Fruit fly (Drosophila melanogaster) whole organism, embryonic: ENCODE data around the gene CG4461.

Experiments
- CG10565 ChIP-seq: fragments of 200-800 bp; sonication (Bioruptor generic); optimal IDR thresholded peaks from 3 replicates; lab custom pipeline; 2016; ENCODE audit warnings: missing biosample characterization, mild to moderate bottlenecking, missing genetic modification characterization
- CG11560 ChIP-seq: fragments of 200-800 bp; sonication (Bioruptor generic); IDR thresholded peaks from 3 replicates; pipeline ENCODE4 v1.3.6; 2022; ENCODE audit warnings: missing biosample characterization, missing genetic modification characterization
- CG12219 ChIP-seq: fragments of 200-800 bp; sonication (Bioruptor generic); optimal IDR thresholded peaks from 3 replicates; lab custom pipeline; 2018; ENCODE audit warnings: missing biosample characterization, mild to moderate bottlenecking, missing genetic modification characterization
- CG13894 ChIP-seq: fragments of 200-800 bp; sonication (Bioruptor generic); optimal IDR thresholded peaks from 3 replicates; lab custom pipeline; 2018; ENCODE audit warnings: missing biosample characterization, mild to moderate bottlenecking, missing genetic modification characterization, moderate library complexity
- CG15479 ChIP-seq: fragments of 200-800 bp; sonication (Bioruptor generic); optimal IDR thresholded peaks from 3 replicates; lab custom pipeline; 2019; ENCODE audit warnings: missing biosample characterization, mild to moderate bottlenecking, missing genetic modification characterization, moderate library complexity
- CG17802 ChIP-seq: fragments of 200-800 bp; sonication (Bioruptor generic); optimal IDR thresholded peaks from 2 replicates; lab custom pipeline; 2018; ENCODE audit warnings: missing biosample characterization, mild to moderate bottlenecking, missing genetic modification characterization, moderate library complexity
- CG3065 ChIP-seq: fragments of 200-800 bp; sonication (Bioruptor generic); optimal IDR thresholded peaks from 2 replicates; lab custom pipeline; 2016; ENCODE audit warnings: missing biosample characterization, missing genetic modification characterization
- CG3995 ChIP-seq: fragments of 200-800 bp; sonication (Bioruptor generic); optimal IDR thresholded peaks from 3 replicates; lab custom pipeline; 2016; ENCODE audit warnings: missing biosample characterization, missing genetic modification characterization
- CG4282 ChIP-seq: fragments of 200-800 bp; sonication (Bioruptor generic); optimal IDR thresholded peaks from 2 replicates; lab custom pipeline; 2016; ENCODE audit warnings: missing biosample characterization, missing genetic modification characterization
- CG6254 ChIP-seq: fragments of 200-800 bp; sonication (Bioruptor generic); optimal IDR thresholded peaks from 3 replicates; lab custom pipeline; 2017; ENCODE audit warnings: mild to moderate bottlenecking, missing biosample characterization, missing genetic modification reagents, missing genetic modification characterization
- CG6689 ChIP-seq: fragments of 200-800 bp; sonication (Bioruptor generic); IDR thresholded peaks from 2 replicates; pipeline ENCODE4 v1.3.6; 2022; ENCODE audit warnings: missing biosample characterization, missing genetic modification characterization
- CG8924 ChIP-seq: fragments of 200-800 bp; optimal IDR thresholded peaks from 3 replicates; lab custom pipeline; 2019; ENCODE audit warnings: missing biosample characterization, mild to moderate bottlenecking, missing genetic modification characterization, moderate library complexity
- Dbx ChIP-seq: fragments of 200-800 bp; sonication (Bioruptor generic); IDR thresholded peaks from 3 replicates; pipeline ENCODE4 v1.3.6; 2022; ENCODE audit warnings: missing biosample characterization, missing genetic modification characterization
- Dfd ChIP-seq, 2 experiments: fragments of >200 bp; optimal IDR thresholded peaks; 2 replicates each; lab custom pipeline; 2017; ENCODE audit warnings: missing biosample characterization in 2 of 2, missing genetic modification characterization in 2 of 2
- Fer2 ChIP-seq: fragments of 200-800 bp; sonication (Bioruptor generic); optimal IDR thresholded peaks from 2 replicates; lab custom pipeline; 2018; ENCODE audit warnings: missing biosample characterization, mild to moderate bottlenecking, missing genetic modification characterization, moderate library complexity
- Fer3 ChIP-seq: fragments of 200-800 bp; sonication (Bioruptor generic); optimal IDR thresholded peaks from 2 replicates; lab custom pipeline; 2018; ENCODE audit warnings: missing biosample characterization, mild to moderate bottlenecking, missing genetic modification characterization, moderate library complexity
- HLH4C ChIP-seq: fragments of 200-800 bp; sonication (Bioruptor generic); IDR thresholded peaks from 3 replicates; pipeline ENCODE4 v1.3.6; 2022; ENCODE audit warnings: missing biosample characterization, missing genetic modification characterization; ENCODE audit not compliant: partially characterized antibody
- Lhr ChIP-seq: fragments of 200-800 bp; sonication (Bioruptor generic); optimal IDR thresholded peaks from 3 replicates; lab custom pipeline; 2017; ENCODE audit warnings: mild to moderate bottlenecking, missing biosample characterization, missing genetic modification reagents, missing genetic modification characterization
- Med ChIP-seq: fragments of 200-800 bp; sonication (Bioruptor generic); peaks from one replicate; lab custom pipeline; 2016; ENCODE audit warnings: missing biosample characterization, missing genetic modification characterization, mild to moderate bottlenecking, inconsistent platforms, moderate library complexity
- Pdp1 ChIP-seq, 2 experiments: fragments of 200-800 bp; sonication (Bioruptor generic); optimal IDR thresholded peaks; 3 replicates each; lab custom pipeline; 2016; ENCODE audit warnings: missing biosample characterization in 2 of 2, missing genetic modification characterization in 2 of 2, mild to moderate bottlenecking in 1 of 2, moderate library complexity in 1 of 2
- Usf ChIP-seq: fragments of 200-800 bp; sonication (Bioruptor generic); optimal IDR thresholded peaks from 2 replicates; lab custom pipeline; 2017; ENCODE audit warnings: missing genotype, missing biosample characterization, missing genetic modification characterization
- Vsx1 ChIP-seq: fragments of 200-800 bp; sonication (Bioruptor generic); optimal IDR thresholded peaks from 2 replicates; lab custom pipeline; 2017; ENCODE audit warnings: missing biosample characterization, mild to moderate bottlenecking, missing genetic modification characterization, missing genetic modification reagents
- amos ChIP-seq: fragments of 200-800 bp; sonication (Bioruptor generic); IDR thresholded peaks from 2 replicates; pipeline ENCODE4 v1.3.6; 2022; ENCODE audit warnings: missing biosample characterization, missing genetic modification characterization; ENCODE audit not compliant: partially characterized antibody
- aop ChIP-seq: fragments of 200-800 bp; sonication (Bioruptor generic); IDR thresholded peaks from 2 replicates; pipeline ENCODE4 v1.3.6; 2022; ENCODE audit warnings: missing biosample characterization, missing genetic modification characterization
- bowl ChIP-seq: fragments of 200-800 bp; sonication (Bioruptor generic); IDR thresholded peaks from 2 replicates; pipeline ENCODE4 v1.3.6; 2022; ENCODE audit warnings: missing biosample characterization, missing genetic modification characterization
- danr ChIP-seq: fragments of 200-800 bp; sonication (Bioruptor generic); IDR thresholded peaks from 2 replicates; pipeline ENCODE4 v1.3.6; 2022; ENCODE audit warnings: missing biosample characterization, missing genetic modification characterization
- emc ChIP-seq: fragments of 200-800 bp; sonication (Bioruptor generic); optimal IDR thresholded peaks from 2 replicates; lab custom pipeline; 2016; ENCODE audit warnings: missing biosample characterization, missing genetic modification characterization
- en ChIP-seq: fragments of 200-800 bp; sonication (Bioruptor generic); optimal IDR thresholded peaks from 2 replicates; lab custom pipeline; 2016; ENCODE audit warnings: missing biosample characterization, missing genetic modification characterization
- fd64A ChIP-seq: fragments of 200-800 bp; sonication (Bioruptor generic); optimal IDR thresholded peaks from 3 replicates; lab custom pipeline; 2018; ENCODE audit warnings: missing biosample characterization, mild to moderate bottlenecking, missing genetic modification characterization
- jigr1 ChIP-seq: fragments of 200-800 bp; sonication (Bioruptor generic); IDR thresholded peaks from 3 replicates; pipeline ENCODE4 v1.3.6; 2022; ENCODE audit warnings: missing biosample characterization, missing genetic modification characterization
- ken ChIP-seq: fragments of 200-800 bp; sonication (Bioruptor generic); IDR thresholded peaks from 3 replicates; pipeline ENCODE4 v1.3.6; 2022; ENCODE audit warnings: missing biosample characterization, missing genetic modification characterization
- lab ChIP-seq: fragments of 200-800 bp; sonication (Bioruptor generic); optimal IDR thresholded peaks from 3 replicates; lab custom pipeline; 2017; ENCODE audit warnings: missing biosample characterization, missing genetic modification characterization, mild to moderate bottlenecking, moderate library complexity, missing genetic modification reagents
- onecut ChIP-seq: fragments of 200-800 bp; sonication (Bioruptor generic); IDR thresholded peaks from 2 replicates; pipeline ENCODE4 v1.3.6; 2022; ENCODE audit warnings: missing biosample characterization, missing genetic modification characterization
- phol ChIP-seq: fragments of 200-800 bp; sonication (Bioruptor generic); optimal IDR thresholded peaks from 3 replicates; lab custom pipeline; 2018; ENCODE audit warnings: missing biosample characterization, mild to moderate bottlenecking, missing genetic modification characterization, moderate library complexity
- pum ChIP-seq: fragments of 200-800 bp; sonication (Bioruptor generic); optimal IDR thresholded peaks from 2 replicates; lab custom pipeline; 2016; ENCODE audit warnings: missing biosample characterization, missing genetic modification characterization
- seq ChIP-seq: fragments of 200-800 bp; sonication (Bioruptor generic); IDR thresholded peaks from 2 replicates; pipeline ENCODE4 v1.3.6; 2022; ENCODE audit warnings: missing biosample characterization, missing genetic modification characterization
- sim ChIP-seq: fragments of 200-800 bp; sonication (Bioruptor generic); IDR thresholded peaks from 2 replicates; pipeline ENCODE4 v1.3.6; 2022; ENCODE audit warnings: missing biosample characterization, missing genetic modification characterization
- slbo ChIP-seq: fragments of 200-800 bp; sonication (Bioruptor generic); IDR thresholded peaks from 2 replicates; pipeline ENCODE4 v1.3.6; 2022; ENCODE audit warnings: missing biosample characterization, missing genetic modification characterization
- so ChIP-seq: fragments of 200-800 bp; sonication (Bioruptor generic); IDR thresholded peaks from 3 replicates; pipeline ENCODE4 v1.3.6; 2022; ENCODE audit warnings: missing biosample characterization, missing genetic modification characterization
- sob ChIP-seq: fragments of 200-800 bp; sonication (Bioruptor generic); IDR thresholded peaks from 2 replicates; pipeline ENCODE4 v1.3.6; 2022; ENCODE audit warnings: missing biosample characterization, missing genetic modification characterization
- tin ChIP-seq: fragments of 200-800 bp; sonication (Bioruptor generic); optimal IDR thresholded peaks from 3 replicates; lab custom pipeline; 2016; ENCODE audit warnings: missing biosample characterization, missing genetic modification characterization
- tll ChIP-seq, 2 experiments: fragments of 200-800 bp in 1 of 2; fragments of >200 bp in 1 of 2; sonication (Bioruptor generic) in 1 of 2; optimal IDR thresholded peaks; 2 replicates each; lab custom pipeline; 2017 to 2019; ENCODE audit warnings: missing biosample characterization in 2 of 2, missing genetic modification characterization in 2 of 2, mild to moderate bottlenecking in 1 of 2, moderate library complexity in 1 of 2
- tna ChIP-seq: fragments of 200-800 bp; sonication (Bioruptor generic); IDR thresholded peaks from 2 replicates; pipeline ENCODE4 v1.3.6; 2022; ENCODE audit warnings: missing biosample characterization, missing genetic modification characterization; ENCODE audit not compliant: partially characterized antibody
- toy ChIP-seq: fragments of 200-800 bp; sonication (Bioruptor generic); IDR thresholded peaks from 2 replicates; pipeline ENCODE4 v1.3.6; 2022; ENCODE audit warnings: missing biosample characterization, missing genetic modification characterization
- ttk ChIP-seq: fragments of 200-800 bp; sonication (Bioruptor generic); IDR thresholded peaks from 2 replicates; pipeline ENCODE4 v2.1.2; 2022; ENCODE audit warnings: missing biosample characterization, missing genetic modification characterization
- unpg ChIP-seq: fragments of 200-800 bp; sonication (Bioruptor generic); optimal IDR thresholded peaks from 3 replicates; lab custom pipeline; 2018; ENCODE audit warnings: missing biosample characterization, mild to moderate bottlenecking, missing genetic modification characterization, moderate library complexity
- zen ChIP-seq: fragments of 200-800 bp; sonication (Bioruptor generic); optimal IDR thresholded peaks from 3 replicates; lab custom pipeline; 2018; ENCODE audit warnings: missing biosample characterization, mild to moderate bottlenecking, missing genetic modification characterization, moderate library complexity
- zen2 ChIP-seq: fragments of 200-800 bp; sonication (Bioruptor generic); IDR thresholded peaks from 3 replicates; pipeline ENCODE4 v1.3.6; 2022; ENCODE audit warnings: missing biosample characterization, missing genetic modification characterization; ENCODE audit not compliant: partially characterized antibody
- zfh2 ChIP-seq: fragments of 200-800 bp; sonication (Bioruptor generic); optimal IDR thresholded peaks from 2 replicates; lab custom pipeline; 2016; ENCODE audit warnings: missing biosample characterization, missing genetic modification characterization

The CG4461 gene

dm6 chr3L:9410754-9411423 lies 35.7 kb downstream of the CG4461 start, which contains the start of the genes CG4022 and Cpsf5 (continued):
- TF ChIP-seq Fer2 (peak; percentile 67), so (GFP tag; lab: Robert Waterston, UW) (peak; percentile 85; the same call in 2 of the 3 replicates), zen2 (GFP tag; lab: Robert Waterston, UW) (no peak; the same call in 2 of the 3 replicates), seq (peak; percentile 74), ttk (GFP tag; lab: Robert Waterston, UW) (peak; percentile 77), Dfd (GFP tag; optimal IDR thresholded peaks at IDR 0.05; lab: Kevin White, UChicago) (no peak), pum (GFP tag; lab: Kevin White, UChicago) (peak; percentile 61), CG11560 (0 out of 3 replicates have a peak, but pooled peaks have one; percentile 20), lab (GFP tag; lab: Kevin White, UChicago) (peak; percentile 88), CG6254 (peak; percentile 51), CG6689 (peak; percentile 79), bowl (0 out of 2 replicates have a peak, but pooled peaks have one; percentile 13), onecut (GFP tag; lab: Robert Waterston, UW) (peak; percentile 81), sim (GFP tag; lab: Robert Waterston, UW) (no peak), emc (GFP tag; lab: Kevin White, UChicago) (peak; percentile 27), CG8924 (tag; lab: Kevin White, UChicago) (peak; percentile 90), CG15479 (peak; percentile 66), CG12219 (GFP tag; lab: Kevin White, UChicago) (peak; percentile 69), sob (GFP tag; lab: Robert Waterston, UW) (peak; percentile 87), zen (tag; lab: Kevin White, UChicago) (peak; percentile 86), CG3995 (GFP tag; lab: Kevin White, UChicago) (peak; percentile 6), ken (GFP tag; lab: Robert Waterston, UW) (peak; percentile 87), zfh2 (GFP tag; lab: Kevin White, UChicago) (peak; percentile 72), tna (GFP tag; lab: Robert Waterston, UW) (no peak), fd64A (GFP tag; lab: Kevin White, UChicago) (no peak), jigr1 (no peak), Pdp1 (GFP tag; optimal IDR thresholded peaks at IDR 0.05; lab: Kevin White, UChicago) (peak; percentile 70 to 79), tll (GFP tag; optimal IDR thresholded peaks at IDR 0.05; lab: Kevin White, UChicago) (no peak), CG17802 (tag; lab: Kevin White, UChicago) (peak; percentile 42), Usf (peak; percentile 32), Vsx1 (GFP tag; lab: Kevin White, UChicago) (no peak), CG3065 (peak; percentile 46), tin (peak; percentile 81), CG13894 (tag; lab: Kevin White, UChicago) (no peak), Med (GFP tag; lab: Kevin White, UChicago) (peak; percentile 92), Fer3 (tag; lab: Kevin White, UChicago) (peak; percentile 78), slbo (peak; percentile 90), phol (tag; lab: Kevin White, UChicago) (peak; percentile 94), amos (GFP tag; lab: Robert Waterston, UW) (peak; percentile 48; the same call in 1 of the 2 replicates), toy (GFP tag; lab: Robert Waterston, UW) (peak; percentile 24; the same call in 1 of the 2 replicates), Lhr (peak; percentile 80), danr (GFP tag; lab: Robert Waterston, UW) (peak; percentile 52; the same call in 1 of the 2 replicates), Dbx (GFP tag; lab: Robert Waterston, UW) (peak; percentile 93), aop (GFP tag; lab: Robert Waterston, UW) (no peak), CG10565 (GFP tag; lab: Kevin White, UChicago) (no peak), CG4282 (GFP tag; lab: Kevin White, UChicago) (no peak), en (GFP tag; lab: Kevin White, UChicago) (no peak), HLH4C (GFP tag; lab: Robert Waterston, UW) (peak; percentile 41; the same call in 1 of the 3 replicates), unpg (GFP tag; lab: Kevin White, UChicago) (peak; percentile 87)
